Worm (Caenorhabditis elegans) whole organism, L1 larva: Measurements from ENCODE around the gene srx-118.

ENCODE experiments used
- alr-1 ChIP-seq: fragments of 200-800 bp; sonication (Bioruptor generic); optimal IDR thresholded peaks from 2 replicates; lab custom pipeline; 2018; ENCODE audit warnings: borderline replicate concordance, mild to moderate bottlenecking, missing genetic modification characterization, missing compliant biosample characterization
- blmp-1 ChIP-seq: fragments of 150-350 bp; optimal IDR thresholded peaks from 2 replicates; lab custom pipeline; 2014; ENCODE audit warnings: missing biosample characterization, missing genetic modification characterization
- ceh-8 ChIP-seq: fragments of 200-800 bp; sonication (Bioruptor generic); optimal IDR thresholded peaks from 2 replicates; lab custom pipeline; 2018; ENCODE audit warnings: mild to moderate bottlenecking, missing genetic modification characterization, moderate library complexity, missing compliant biosample characterization
- ceh-82 ChIP-seq, 3 experiments: fragments of 150-350 bp in 1 of 3; sonication (generic microtip) in 2 of 3; optimal IDR thresholded peaks; 2 replicates each; lab custom pipeline; 2014 to 2017; ENCODE audit warnings: missing biosample characterization in 3 of 3, missing genetic modification characterization in 3 of 3
- ceh-88 ChIP-seq: fragments of 200-800 bp; sonication (Bioruptor generic); IDR thresholded peaks from 2 replicates; pipeline ENCODE4 v1.3.6; 2022; ENCODE audit warnings: missing genetic modification characterization, missing compliant biosample characterization
- ces-1 ChIP-seq: fragments of 150-350 bp; optimal IDR thresholded peaks from 2 replicates; lab custom pipeline; 2014; ENCODE audit warnings: missing biosample characterization, missing genetic modification reagents, missing genetic modification characterization
- dpl-1 ChIP-seq, 3 experiments: fragments of 150-350 bp in 2 of 3; sonication (generic microtip) in 1 of 3; optimal IDR thresholded peaks; 2 replicates each; lab custom pipeline; 2014 to 2017; ENCODE audit warnings: missing biosample characterization in 3 of 3, missing genetic modification characterization in 3 of 3, missing genetic modification reagents in 3 of 3
- dsc-1 ChIP-seq: sonication (generic microtip); optimal IDR thresholded peaks from 2 replicates; lab custom pipeline; 2016; ENCODE audit warnings: mild to moderate bottlenecking, missing genetic modification characterization, missing compliant biosample characterization
- efl-1 ChIP-seq, 4 experiments: fragments of 150-350 bp; optimal IDR thresholded peaks in 3 of 4; peaks in 1 of 4; 1 replicate in 1 of 4; 2 replicates in 3 of 4; lab custom pipeline; 2014; ENCODE audit warnings: missing biosample characterization in 2 of 4, missing genetic modification characterization in 2 of 4, missing genetic modification reagents in 2 of 4
- egl-27 ChIP-seq, 2 experiments: fragments of 150-350 bp in 1 of 2; sonication (generic microtip); optimal IDR thresholded peaks; 3 replicates each; lab custom pipeline; 2017 to 2018; ENCODE audit warnings: missing biosample characterization in 2 of 2, missing genetic modification characterization in 2 of 2, missing genetic modification reagents in 2 of 2
- ets-5 ChIP-seq: fragments of 200-800 bp; sonication (Bioruptor generic); IDR thresholded peaks from 2 replicates; pipeline ENCODE4 v1.3.6; 2022; ENCODE audit warnings: missing genetic modification characterization, missing compliant biosample characterization
- fkh-4 ChIP-seq: sonication (generic microtip); optimal IDR thresholded peaks from 2 replicates; lab custom pipeline; 2016; ENCODE audit warnings: missing compliant biosample characterization, missing genetic modification characterization, borderline replicate concordance
- fkh-8 ChIP-seq: sonication (generic microtip); optimal IDR thresholded peaks from 2 replicates; lab custom pipeline; 2016; ENCODE audit warnings: mild to moderate bottlenecking, missing genetic modification characterization, missing compliant biosample characterization
- fos-1 ChIP-seq: fragments of 150-350 bp; optimal IDR thresholded peaks from 2 replicates; lab custom pipeline; 2014; ENCODE audit warnings: missing biosample characterization, missing genetic modification characterization
- hlh-4 ChIP-seq: sonication (generic microtip); optimal IDR thresholded peaks from 2 replicates; lab custom pipeline; 2016; ENCODE audit warnings: mild to moderate bottlenecking, missing genetic modification characterization, missing compliant biosample characterization
- jun-1 ChIP-seq: fragments of 150-350 bp; optimal IDR thresholded peaks from 2 replicates; lab custom pipeline; 2014; ENCODE audit warnings: missing biosample characterization, missing genetic modification reagents, missing genetic modification characterization
- lin-14 ChIP-seq: fragments of 200-800 bp; sonication (Bioruptor generic); optimal IDR thresholded peaks from 2 replicates; lab custom pipeline; 2018; ENCODE audit warnings: mild to moderate bottlenecking, missing genetic modification characterization, moderate library complexity, missing compliant biosample characterization
- lsy-2 ChIP-seq, 2 experiments: fragments of 150-350 bp; optimal IDR thresholded peaks; 2 replicates each; lab custom pipeline; 2014; ENCODE audit warnings: missing biosample characterization in 2 of 2, missing genetic modification characterization in 2 of 2
- mef-2 ChIP-seq: fragments of 150-350 bp; optimal IDR thresholded peaks from 2 replicates; lab custom pipeline; 2014; ENCODE audit warnings: missing biosample characterization, missing genetic modification characterization
- nhr-12 ChIP-seq: sonication (generic microtip); optimal IDR thresholded peaks from 2 replicates; lab custom pipeline; 2017; ENCODE audit warnings: missing biosample characterization, missing genetic modification characterization
- nhr-237 ChIP-seq: fragments of 150-350 bp; optimal IDR thresholded peaks from 2 replicates; lab custom pipeline; 2014; ENCODE audit warnings: missing biosample characterization, missing genetic modification characterization
- nhr-47 ChIP-seq: sonication (generic microtip); optimal IDR thresholded peaks from 2 replicates; lab custom pipeline; 2016; ENCODE audit warnings: mild to moderate bottlenecking, missing genetic modification characterization, moderate library complexity, missing compliant biosample characterization
- nhr-76 ChIP-seq: sonication (generic microtip); optimal IDR thresholded peaks from 2 replicates; lab custom pipeline; 2017; ENCODE audit warnings: missing biosample characterization, missing genetic modification characterization
- nhr-77 ChIP-seq: fragments of 150-350 bp; optimal IDR thresholded peaks from 2 replicates; lab custom pipeline; 2014; ENCODE audit warnings: missing biosample characterization, missing genetic modification characterization
- pax-3 ChIP-seq: fragments of 200-800 bp; sonication (Bioruptor generic); optimal IDR thresholded peaks from 2 replicates; lab custom pipeline; 2018; ENCODE audit warnings: mild to moderate bottlenecking, missing genetic modification characterization, moderate library complexity, missing compliant biosample characterization
- rnt-1 ChIP-seq: sonication (generic microtip); optimal IDR thresholded peaks from 2 replicates; lab custom pipeline; 2016; ENCODE audit warnings: mild to moderate bottlenecking, missing genetic modification characterization, moderate library complexity, missing compliant biosample characterization
- snpc-4 ChIP-seq: fragments of 150-350 bp; optimal IDR thresholded peaks from 2 replicates; lab custom pipeline; 2014; ENCODE audit warnings: missing biosample characterization, missing genetic modification characterization
- snu-23 ChIP-seq: sonication (generic microtip); optimal IDR thresholded peaks from 2 replicates; lab custom pipeline; 2016; ENCODE audit warnings: missing genetic modification characterization, missing compliant biosample characterization
- sox-4 ChIP-seq: sonication (generic microtip); optimal IDR thresholded peaks from 2 replicates; lab custom pipeline; 2016; ENCODE audit warnings: missing genetic modification characterization, missing compliant biosample characterization
- sptf-1 ChIP-seq: fragments of 150-350 bp; optimal IDR thresholded peaks from 2 replicates; lab custom pipeline; 2014; ENCODE audit warnings: missing biosample characterization, missing genetic modification characterization
- unc-30 ChIP-seq: sonication (generic microtip); optimal IDR thresholded peaks from 2 replicates; lab custom pipeline; 2017; ENCODE audit warnings: missing biosample characterization, missing genetic modification characterization
- unc-98 ChIP-seq: fragments of 200-800 bp; sonication (Bioruptor generic); IDR thresholded peaks from 2 replicates; pipeline ENCODE4 v1.3.6; 2022; ENCODE audit warnings: missing genetic modification characterization, missing compliant biosample characterization
- xbp-1 ChIP-seq: sonication (generic microtip); optimal IDR thresholded peaks from 2 replicates; lab custom pipeline; 2016; ENCODE audit warnings: missing genetic modification characterization, missing compliant biosample characterization
- ztf-11 ChIP-seq, 2 experiments: sonication (generic microtip); optimal IDR thresholded peaks; 2 replicates each; lab custom pipeline; 2016 to 2017; ENCODE audit warnings: missing genetic modification characterization in 2 of 2, missing biosample characterization in 1 of 2, missing compliant biosample characterization in 1 of 2

srx-118 gene

ce11 chrII:12488810-12489209 is 36.8 kb upstream of the srx-118 start:
- TF ChIP-seq nhr-77 (tag; lab: Kevin White, UChicago) (no peak), nhr-76 (tag; lab: Kevin White, UChicago) (no peak), pax-3 (tag; lab: Kevin White, UChicago) (peak; percentile 60), hlh-4 (no peak), unc-30 (tag; lab: Kevin White, UChicago) (no peak), jun-1 (no peak), lsy-2 (tag; optimal IDR thresholded peaks at IDR 0.05; lab: Kevin White, UChicago) (no peak), sox-4 (tag; lab: Kevin White, UChicago) (peak; percentile 52), ces-1 (GFP tag; lab: Kevin White, UChicago) (no peak), fkh-4 (tag; lab: Kevin White, UChicago) (no peak), fkh-8 (tag; lab: Kevin White, UChicago) (peak; percentile 77), dsc-1 (peak; percentile 90), ets-5 (GFP tag; lab: Robert Waterston, UW) (no peak), alr-1 (tag; lab: Kevin White, UChicago) (no peak), ztf-11 (tag; optimal IDR thresholded peaks at IDR 0.05; lab: Kevin White, UChicago) (no peak)
- TF ChIP-seq, all 84 proteins: peak for 4

ce11 chrII:12489903-12490302 is 35.7 kb upstream of the srx-118 start, which contains the start of gene T21B4.15:
T21B4.15 (plus strand) TSS chrII:12490203.
- peak; percentile 25 for TF ChIP-seq lin-14 (GFP tag; lab: Kevin White, UChicago)
- TF ChIP-seq nhr-76 (tag; lab: Kevin White, UChicago), result no peak
- TF ChIP-seq dsc-1, result peak; percentile 53
- no peak for TF ChIP-seq unc-98 (GFP tag; lab: Robert Waterston, UW)

DNA sequence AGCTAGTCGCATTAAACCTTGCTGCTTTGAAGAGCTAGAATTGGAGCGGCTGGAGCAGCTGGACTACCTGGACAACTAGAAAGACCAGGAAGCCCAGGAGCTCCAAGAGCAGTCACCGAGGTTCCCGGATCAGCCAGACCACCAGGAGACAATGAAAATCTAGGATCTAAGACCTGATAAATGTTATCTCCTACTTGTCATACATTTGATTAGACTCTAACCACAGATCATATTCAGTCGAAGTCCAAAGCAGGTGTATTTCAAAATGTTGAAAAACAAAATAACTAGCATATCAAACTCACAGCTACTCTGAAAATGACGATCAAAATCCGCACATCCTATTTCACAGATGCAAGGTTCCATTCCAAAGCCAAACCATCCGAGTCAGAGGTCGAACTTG is 33.7 kb upstream of the srx-118 start, which contains the start of gene srz-6:
TSS of gene srz-6 (plus strand) at position 301 of the 400 bp plus-strand sequence.
- TF ChIP-seq efl-1 (optimal IDR thresholded peaks at IDR 0.05; lab: Kevin White, UChicago) (no peak), efl-1 (GFP tag; optimal IDR thresholded peaks at IDR 0.05 in 1 of 2; lab: Kevin White, UChicago) (no peak), snpc-4 (tag; lab: Kevin White, UChicago) (no peak), fos-1 (no peak), lsy-2 (tag; optimal IDR thresholded peaks at IDR 0.05; lab: Kevin White, UChicago) (no peak), xbp-1 (tag; lab: Kevin White, UChicago) (no peak), mef-2 (no peak), snu-23 (GFP tag; lab: Kevin White, UChicago) (no peak), nhr-47 (tag; lab: Kevin White, UChicago) (no peak), dpl-1 (GFP tag; optimal IDR thresholded peaks at IDR 0.05; lab: Kevin White, UChicago) (no peak), rnt-1 (no peak), egl-27 (tag; optimal IDR thresholded peaks at IDR 0.05; lab: Kevin White, UChicago) (no peak), ceh-88 (GFP tag; lab: Robert Waterston, UW) (no peak), blmp-1 (no peak), ceh-82 (tag; optimal IDR thresholded peaks at IDR 0.05; lab: Kevin White, UChicago) (no peak), nhr-12 (tag; lab: Kevin White, UChicago) (no peak), unc-30 (tag; lab: Kevin White, UChicago) (no peak), nhr-237 (tag; lab: Kevin White, UChicago) (no peak), fkh-8 (tag; lab: Kevin White, UChicago) (no peak)

DNA sequence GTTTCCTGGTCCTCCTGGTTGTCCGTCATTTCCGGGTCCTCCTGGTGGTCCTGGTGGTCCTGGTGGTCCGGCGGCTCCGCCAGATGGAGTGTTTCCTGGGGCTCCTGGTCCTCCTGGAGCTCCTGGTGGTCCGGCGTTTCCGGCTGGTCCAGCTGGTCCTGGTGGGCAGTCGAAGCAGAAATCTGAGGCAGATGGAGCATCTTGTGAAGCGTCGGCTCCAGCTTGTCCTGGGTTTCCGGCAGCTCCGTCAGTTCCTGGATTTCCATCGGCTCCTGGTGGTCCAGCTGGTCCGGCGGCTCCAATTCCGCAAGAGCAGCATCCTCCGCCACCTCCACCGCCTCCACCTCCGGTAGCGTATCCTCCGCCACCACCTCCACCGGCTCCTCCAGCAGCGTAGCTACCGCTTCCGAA is 31.6 kb upstream of the srx-118 start:
- TF ChIP-seq sptf-1 (tag; lab: Kevin White, UChicago) (no peak), ceh-8 (GFP tag; lab: Kevin White, UChicago) (peak; percentile 50)
